Worm (Caenorhabditis elegans): ENCODE measurements around the gene lido-11.

The lido-11 gene

ce11 chrII:2997828-2998441 is 5.8 kb upstream of the lido-11 start:
- no peak for TF ChIP-seq rnt-1 (tag; optimal IDR thresholded peaks at IDR 0.05)
- TF ChIP-seq egl-13 (tag; optimal IDR thresholded peaks at IDR 0.05): no peak
- TF ChIP-seq unc-130 (tag; optimal IDR thresholded peaks at IDR 0.05): no peak
- no peak for TF ChIP-seq nhr-71 (tag; optimal IDR thresholded peaks at IDR 0.05)
- TF ChIP-seq unc-98 (GFP tag; IDR thresholded peaks at IDR 0.05): no peak
- no peak for TF ChIP-seq C16A3.4 (tag; optimal IDR thresholded peaks at IDR 0.05)
- no peak for TF ChIP-seq fos-1 (tag; optimal IDR thresholded peaks at IDR 0.05)
- no peak for TF ChIP-seq lsy-2 (tag; optimal IDR thresholded peaks at IDR 0.05)
- TF ChIP-seq ceh-82 (tag; optimal IDR thresholded peaks at IDR 0.05): no peak
- TF ChIP-seq Y116A8C.19 (tag; optimal IDR thresholded peaks at IDR 0.05; ENCODE audit: borderline replicate concordance): no peak
- TF ChIP-seq elt-3 (tag; optimal IDR thresholded peaks at IDR 0.05): no peak
- TF ChIP-seq efl-1 (optimal IDR thresholded peaks at IDR 0.05): no peak
- TF ChIP-seq efl-1 (GFP tag; optimal IDR thresholded peaks at IDR 0.05 in 1 of 2): no peak
- TF ChIP-seq nhr-85 (tag): no peak
- TF ChIP-seq zip-4 (GFP tag; optimal IDR thresholded peaks at IDR 0.05): no peak
- no peak for TF ChIP-seq lir-3 (tag; optimal IDR thresholded peaks at IDR 0.05; ENCODE audit: poor library complexity)
- TF ChIP-seq lin-15B (tag; optimal IDR thresholded peaks at IDR 0.05): no peak
- no peak for TF ChIP-seq ztf-4 (tag; optimal IDR thresholded peaks at IDR 0.05)
- no peak for TF ChIP-seq nhr-12 (tag; optimal IDR thresholded peaks at IDR 0.05)
- TF ChIP-seq mab-9 (GFP tag; IDR thresholded peaks at IDR 0.05): no peak
- TF ChIP-seq swsn-7 (tag; optimal IDR thresholded peaks at IDR 0.05): no peak

DNA sequence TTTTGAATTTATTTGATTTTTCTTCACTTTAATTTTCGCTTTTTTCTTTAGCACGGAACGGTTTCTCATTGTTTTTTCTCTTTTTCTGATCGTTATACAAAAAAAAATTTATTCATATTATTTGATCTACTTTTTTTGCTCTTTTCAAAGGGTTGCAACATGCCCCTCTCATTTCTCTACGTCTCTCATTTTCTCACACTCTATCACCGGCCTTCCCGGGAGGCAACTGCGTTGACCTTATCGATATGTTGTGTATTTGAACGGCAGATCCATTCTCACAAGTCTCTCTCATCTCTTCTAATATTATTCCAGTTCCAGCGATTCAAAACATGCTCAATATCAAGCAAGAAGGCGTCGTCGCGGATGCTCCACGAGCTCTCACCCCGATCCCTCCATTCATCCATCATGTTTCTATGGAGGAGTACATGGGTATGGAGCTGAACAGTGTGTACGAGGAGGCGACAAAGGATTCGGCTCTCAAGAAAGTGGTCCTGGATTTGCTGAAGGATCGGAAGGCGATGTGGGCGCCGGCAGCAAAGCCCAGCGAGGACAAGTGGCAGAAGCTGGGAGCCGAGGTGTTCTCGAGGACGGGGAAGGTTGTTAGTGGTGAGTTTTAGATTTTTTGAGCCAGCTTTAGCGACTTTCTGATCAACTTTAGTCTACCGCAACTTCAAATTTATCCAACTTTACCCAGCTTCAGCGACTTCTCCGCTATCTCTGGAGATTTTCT is 3.1 kb upstream of the lido-11 start, which contains the start of gene lido-9:
lido-9 (plus strand) TSS at position 234 of the 730 bp plus-strand sequence.
- TF ChIP-seq fkh-10 (GFP tag; optimal IDR thresholded peaks at IDR 0.05) (no peak), nhr-76 (tag; optimal IDR thresholded peaks at IDR 0.05) (no peak), alr-1 (tag; optimal IDR thresholded peaks at IDR 0.05; ENCODE audit: borderline replicate concordance) (no peak), jun-1 (tag; optimal IDR thresholded peaks at IDR 0.05) (no peak), sox-4 (tag; optimal IDR thresholded peaks at IDR 0.05) (no peak), egl-13 (tag; optimal IDR thresholded peaks at IDR 0.05) (no peak), lir-3 (tag; optimal IDR thresholded peaks at IDR 0.05; ENCODE audit: poor library complexity) (no peak)

- TF ChIP-seq nhr-90 (tag; optimal IDR thresholded peaks at IDR 0.05; ENCODE audit: poor library complexity): no peak
- no peak for TF ChIP-seq tbx-2 (tag; optimal IDR thresholded peaks at IDR 0.05)
- no peak for TF ChIP-seq ceh-82 (tag; optimal IDR thresholded peaks at IDR 0.05)
- no peak for TF ChIP-seq lin-39 (tag; optimal IDR thresholded peaks at IDR 0.05)
- no peak for TF ChIP-seq C34B4.2 (tag; optimal IDR thresholded peaks at IDR 0.05)
- no peak for TF ChIP-seq ces-1 (GFP tag; optimal IDR thresholded peaks at IDR 0.05)
These were observed 1.6 kb upstream of the lido-11 start, which contains the start of gene lido-10 for ce11 chrII:3002211-3002610. Gene lido-10 (plus strand): TSS chrII:3002511.

DNA sequence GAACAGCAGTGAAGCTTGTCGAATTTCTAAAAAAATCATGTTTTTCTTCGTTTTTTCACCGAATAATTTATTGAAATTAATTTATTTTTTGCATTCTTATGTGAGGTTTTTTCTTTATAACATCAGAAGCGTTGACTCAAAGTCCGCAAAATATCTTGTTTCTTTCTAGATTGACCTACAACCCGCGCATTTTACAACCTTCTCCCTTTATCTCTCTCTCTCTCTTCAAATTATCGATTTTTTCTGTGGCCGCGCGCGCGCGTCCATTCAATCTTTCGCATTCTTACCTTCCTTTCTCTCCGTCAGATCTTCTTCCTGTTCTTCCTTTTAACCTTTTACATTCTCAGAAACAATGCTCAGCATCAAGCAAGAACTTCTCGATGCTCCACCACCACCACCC is 1.7 kb downstream of the lido-11 start, which contains the start of gene lido-12:
lido-12 (plus strand) TSS at position 301 of the 400 bp plus-strand sequence.
- TF ChIP-seq mab-9 (GFP tag; IDR thresholded peaks at IDR 0.05) (no peak), dpl-1 (GFP tag; optimal IDR thresholded peaks at IDR 0.05) (no peak), lin-35 (GFP tag; optimal IDR thresholded peaks at IDR 0.05) (no peak), isw-1 (GFP tag; IDR thresholded peaks at IDR 0.05) (no peak), nhr-71 (tag; optimal IDR thresholded peaks at IDR 0.05) (no peak), lin-13 (GFP tag; optimal IDR thresholded peaks at IDR 0.05) (no peak), C34B4.2 (tag; optimal IDR thresholded peaks at IDR 0.05) (no peak), Y116A8C.19 (tag; optimal IDR thresholded peaks at IDR 0.05; ENCODE audit: borderline replicate concordance) (no peak), nhr-20 (tag; optimal IDR thresholded peaks at IDR 0.05) (no peak), ceh-90 (tag; optimal IDR thresholded peaks at IDR 0.05) (no peak), elt-2 (tag; optimal IDR thresholded peaks at IDR 0.05) (no peak), lin-14 (GFP tag; optimal IDR thresholded peaks at IDR 0.05) (no peak)

Measured in whole organism, L1 larva.